Fruit fly (Drosophila melanogaster) whole organism, adult: Measurements from ENCODE around the gene ArfGAP3.

ENCODE experiments used
- CG11617 ChIP-seq: fragments of 200-800 bp; sonication (Bioruptor generic); optimal IDR thresholded peaks from 2 replicates; lab custom pipeline; 2017; ENCODE audit warnings: mild to moderate bottlenecking, missing biosample characterization, missing genetic modification reagents, missing genetic modification characterization
- CG12768 ChIP-seq: fragments of 200-800 bp; sonication (Bioruptor generic); optimal IDR thresholded peaks from 2 replicates; lab custom pipeline; 2017; ENCODE audit warnings: missing biosample characterization, missing genetic modification characterization, mild to moderate bottlenecking, moderate library complexity, missing genetic modification reagents
- CG1620 ChIP-seq: fragments of 200-800 bp; sonication (Bioruptor generic); optimal IDR thresholded peaks from 2 replicates; lab custom pipeline; 2016; ENCODE audit warnings: missing biosample characterization, missing genetic modification characterization
- CG33017 ChIP-seq: fragments of 200-800 bp; sonication (Bioruptor generic); optimal IDR thresholded peaks from 2 replicates; lab custom pipeline; 2018; ENCODE audit warnings: missing biosample characterization, mild to moderate bottlenecking, missing genetic modification characterization, moderate library complexity
- CG5204 ChIP-seq: fragments of 200-800 bp; sonication (Bioruptor generic); optimal IDR thresholded peaks from 2 replicates; lab custom pipeline; 2016; ENCODE audit warnings: missing biosample characterization, missing genetic modification characterization
- CG7045 ChIP-seq: fragments of 200-800 bp; sonication (Bioruptor generic); optimal IDR thresholded peaks from 2 replicates; lab custom pipeline; 2017; ENCODE audit warnings: missing biosample characterization, mild to moderate bottlenecking, missing genetic modification characterization
- CG7101 ChIP-seq: fragments of 200-800 bp; sonication (Bioruptor generic); optimal IDR thresholded peaks from 2 replicates; lab custom pipeline; 2018; ENCODE audit warnings: missing biosample characterization, mild to moderate bottlenecking, missing genetic modification characterization, moderate library complexity
- Clk ChIP-seq: fragments of 200-800 bp; sonication (Bioruptor generic); optimal IDR thresholded peaks from 2 replicates; lab custom pipeline; 2017; ENCODE audit warnings: missing biosample characterization, missing genetic modification characterization
- Crg-1 ChIP-seq: fragments of 200-800 bp; sonication (Bioruptor generic); optimal IDR thresholded peaks from 2 replicates; lab custom pipeline; 2016; ENCODE audit warnings: missing biosample characterization, missing genetic modification characterization
- Hr96 ChIP-seq: fragments of 200-800 bp; sonication (Bioruptor generic); optimal IDR thresholded peaks from 2 replicates; lab custom pipeline; 2016; ENCODE audit warnings: missing biosample characterization, missing genetic modification characterization
- Mnt ChIP-seq: fragments of 200-800 bp; sonication (Bioruptor generic); optimal IDR thresholded peaks from 2 replicates; lab custom pipeline; 2016; ENCODE audit warnings: missing biosample characterization, mild to moderate bottlenecking, missing genetic modification characterization
- bab1 ChIP-seq: fragments of 200-800 bp; sonication (Bioruptor generic); optimal IDR thresholded peaks from 3 replicates; lab custom pipeline; 2019; ENCODE audit warnings: missing biosample characterization, mild to moderate bottlenecking, missing genetic modification characterization, moderate library complexity
- cic ChIP-seq: fragments of 200-800 bp; sonication (Bioruptor generic); optimal IDR thresholded peaks from 2 replicates; lab custom pipeline; 2017; ENCODE audit warnings: missing biosample characterization, mild to moderate bottlenecking, missing genetic modification characterization, moderate library complexity
- cnc ChIP-seq, 2 experiments: fragments of >200 bp; optimal IDR thresholded peaks; 2 replicates each; lab custom pipeline; 2017
- kay ChIP-seq: fragments of 200-800 bp; sonication (Bioruptor generic); peaks from one replicate; lab custom pipeline; 2016; ENCODE audit warnings: missing biosample characterization, missing genetic modification characterization, borderline replicate concordance
- ovo ChIP-seq: fragments of 200-800 bp; sonication (Bioruptor generic); optimal IDR thresholded peaks from 2 replicates; lab custom pipeline; 2016; ENCODE audit warnings: missing biosample characterization, missing genetic modification characterization
- pad ChIP-seq: fragments of 200-800 bp; sonication (Bioruptor generic); optimal IDR thresholded peaks from 3 replicates; lab custom pipeline; 2017; ENCODE audit warnings: missing biosample characterization, missing genetic modification characterization, mild to moderate bottlenecking, moderate library complexity, missing genetic modification reagents
- tj ChIP-seq: fragments of 200-800 bp; sonication (Bioruptor generic); optimal IDR thresholded peaks from 3 replicates; lab custom pipeline; 2017; ENCODE audit warnings: missing biosample characterization, mild to moderate bottlenecking, missing genetic modification characterization, moderate library complexity
- toe ChIP-seq: fragments of 200-800 bp; sonication (Bioruptor generic); optimal IDR thresholded peaks from 2 replicates; lab custom pipeline; 2016; ENCODE audit warnings: missing biosample characterization, missing genetic modification characterization

The ArfGAP3 gene

DNA sequence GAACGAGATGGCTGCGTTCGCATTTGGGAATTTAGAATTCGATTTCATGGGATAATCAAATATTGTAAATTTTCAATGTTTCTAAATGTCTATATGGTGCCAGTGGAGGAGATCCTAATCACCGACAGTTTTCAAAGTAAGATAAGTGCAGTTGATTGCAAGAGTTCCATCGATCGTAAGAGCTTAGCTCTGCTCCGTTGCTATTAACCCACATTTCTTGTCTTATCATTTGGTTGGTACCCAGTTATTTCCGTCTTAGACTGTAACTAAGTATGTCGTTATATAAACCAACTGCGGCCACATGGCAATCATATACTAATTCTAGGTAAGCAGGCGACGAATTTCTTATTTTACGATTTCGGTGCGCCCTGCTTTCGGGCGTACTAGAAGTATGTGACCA lies 47.2 kb downstream of the ArfGAP3 start:
- no peak for TF ChIP-seq CG33017
- TF ChIP-seq kay (GFP tag; lab: Kevin White, UChicago): no peak
- no peak for TF ChIP-seq ovo
- TF ChIP-seq CG7045 (GFP tag; lab: Kevin White, UChicago): no peak
- TF ChIP-seq CG12768 (GFP tag; lab: Kevin White, UChicago): no peak
- no peak for TF ChIP-seq pad (GFP tag; lab: Kevin White, UChicago)
- no peak for TF ChIP-seq CG7101 (tag; lab: Kevin White, UChicago)
- no peak for TF ChIP-seq CG11617 (GFP tag; lab: Kevin White, UChicago)
- TF ChIP-seq toe (GFP tag; lab: Kevin White, UChicago): no peak
- no peak for TF ChIP-seq Hr96
- no peak for TF ChIP-seq cnc (optimal IDR thresholded peaks at IDR 0.05; lab: Kevin White, UChicago)
- TF ChIP-seq tj (GFP tag; lab: Kevin White, UChicago): no peak
- TF ChIP-seq cic (GFP tag; lab: Kevin White, UChicago): no peak
- TF ChIP-seq Mnt (GFP tag; lab: Kevin White, UChicago): no peak
- TF ChIP-seq CG1620 (GFP tag; lab: Kevin White, UChicago): no peak
- no peak for TF ChIP-seq Clk (GFP tag; lab: Kevin White, UChicago)
- no peak for TF ChIP-seq bab1
- TF ChIP-seq Crg-1 (GFP tag; lab: Kevin White, UChicago): no peak

DNA sequence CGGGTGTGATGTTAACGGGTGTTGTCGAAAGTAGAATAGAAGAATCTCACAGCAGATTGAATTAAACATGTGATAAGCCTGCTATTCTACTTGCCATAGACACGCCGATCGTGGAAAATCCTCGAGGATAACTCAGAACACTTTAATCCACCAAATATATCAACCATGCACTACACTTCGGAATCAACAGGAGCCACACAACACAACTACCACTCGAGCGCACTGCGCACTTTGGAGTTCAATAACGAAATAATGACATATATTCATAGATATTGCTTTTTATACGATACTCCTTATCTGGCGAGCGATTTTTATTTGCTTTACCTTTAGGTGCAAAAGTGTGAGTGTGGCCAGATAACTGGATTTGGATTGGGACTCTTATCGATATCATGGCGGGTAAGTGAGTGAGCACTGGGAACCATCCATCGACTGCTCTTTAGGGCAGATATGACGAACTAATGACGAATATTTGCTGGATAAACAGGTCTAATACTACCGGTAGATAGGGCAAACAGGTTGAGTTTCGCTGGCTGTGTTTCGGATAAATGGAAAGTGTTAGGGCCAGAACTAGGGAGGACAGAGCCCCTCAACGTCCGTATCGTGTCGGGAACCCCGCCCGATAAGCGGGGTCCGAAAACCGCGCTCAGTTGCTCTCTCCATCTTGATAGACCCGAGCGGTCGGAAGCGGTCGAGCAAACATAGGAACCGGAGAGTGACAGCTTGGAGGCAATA lies 47.9 kb downstream of the ArfGAP3 start, which contains the start of gene Jhbp6:
Jhbp6 (plus strand) TSS at position 682 of the 732 bp plus-strand sequence.
- no peak for TF ChIP-seq cic (GFP tag; lab: Kevin White, UChicago)
- no peak for TF ChIP-seq Hr96
- TF ChIP-seq CG5204 (GFP tag; lab: Kevin White, UChicago): no peak
- no peak for TF ChIP-seq Clk (GFP tag; lab: Kevin White, UChicago)
- no peak for TF ChIP-seq cnc (optimal IDR thresholded peaks at IDR 0.05; lab: Kevin White, UChicago)
- TF ChIP-seq CG12768 (GFP tag; lab: Kevin White, UChicago): no peak
- TF ChIP-seq toe (GFP tag; lab: Kevin White, UChicago): no peak
- TF ChIP-seq CG11617 (GFP tag; lab: Kevin White, UChicago): no peak
- no peak for TF ChIP-seq CG7045 (GFP tag; lab: Kevin White, UChicago)
- no peak for TF ChIP-seq bab1
- no peak for TF ChIP-seq CG7101 (tag; lab: Kevin White, UChicago)
- no peak for TF ChIP-seq pad (GFP tag; lab: Kevin White, UChicago)
- TF ChIP-seq CG33017: no peak

DNA sequence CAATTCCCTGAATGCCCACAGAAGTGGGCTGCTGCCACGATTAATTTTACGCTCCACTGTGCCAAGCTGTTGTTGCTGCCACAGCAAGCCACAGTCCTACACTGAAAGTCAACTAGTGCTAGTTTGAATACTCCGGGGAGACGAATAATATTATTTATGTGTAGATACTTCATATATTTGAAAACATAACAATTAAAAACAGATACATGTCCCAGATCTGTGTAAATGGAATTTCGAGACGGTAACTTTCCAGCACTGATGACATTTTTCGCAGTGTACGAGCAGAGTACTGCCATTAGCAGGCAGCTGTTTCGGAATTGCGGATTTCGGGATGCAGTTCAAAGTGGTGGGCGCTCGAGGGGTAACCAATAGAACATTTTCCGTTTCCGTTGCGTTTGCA lies 52.3 kb downstream of the ArfGAP3 start:
- TF ChIP-seq Clk (GFP tag; lab: Kevin White, UChicago) (no peak), cic (GFP tag; lab: Kevin White, UChicago) (no peak), pad (GFP tag; lab: Kevin White, UChicago) (no peak), ovo (no peak), tj (GFP tag; lab: Kevin White, UChicago) (no peak), bab1 (no peak), cnc (optimal IDR thresholded peaks at IDR 0.05; lab: Kevin White, UChicago) (no peak), Hr96 (no peak), Mnt (GFP tag; lab: Kevin White, UChicago) (no peak), CG12768 (GFP tag; lab: Kevin White, UChicago) (no peak), CG7045 (GFP tag; lab: Kevin White, UChicago) (no peak), CG1620 (GFP tag; lab: Kevin White, UChicago) (no peak)
